Fruit fly (Drosophila melanogaster): ENCODE results near the gene eIF2Bbeta.

eIF2Bbeta gene

DNA sequence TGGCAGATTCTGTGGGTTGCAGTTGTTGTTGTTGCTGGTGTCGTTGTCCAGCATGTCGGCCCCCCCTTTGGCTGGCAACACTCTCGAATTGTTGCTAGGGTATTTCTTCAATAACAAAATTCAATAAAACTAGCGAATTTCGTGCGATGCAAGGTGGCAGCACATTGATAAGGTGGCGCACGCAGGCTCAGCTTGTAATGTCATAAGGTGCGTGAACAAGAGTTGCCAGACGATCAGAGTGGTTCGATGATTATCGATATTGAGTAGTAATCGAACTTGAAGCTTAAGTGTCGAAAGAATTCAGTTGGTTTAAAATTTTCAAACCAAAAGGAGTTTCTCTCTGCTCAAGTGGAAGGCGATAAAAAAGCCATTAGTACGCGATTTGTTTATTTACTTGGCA is 15.8 kb downstream of the eIF2Bbeta start, which contains the start of gene CG2701 (continued):
- TF ChIP-seq gem (tag; optimal IDR thresholded peaks at IDR 0.05) (no peak), CHES-1-like (GFP tag; optimal IDR thresholded peaks at IDR 0.05) (peak; percentile 33), seq (GFP tag; IDR thresholded peaks at IDR 0.05) (no peak), CG8290 (GFP tag; optimal IDR thresholded peaks at IDR 0.05) (no peak), CG8290 (tag; optimal IDR thresholded peaks at IDR 0.05) (no peak), H15 (GFP tag; IDR thresholded peaks at IDR 0.05) (no peak), otp (GFP tag; IDR thresholded peaks at IDR 0.05) (no peak), Mad (GFP tag; optimal IDR thresholded peaks at IDR 0.05) (no peak), Dfd (GFP tag; optimal IDR thresholded peaks at IDR 0.05) (no peak), vfl (GFP tag; optimal IDR thresholded peaks at IDR 0.05) (no peak), CG2202 (tag; optimal IDR thresholded peaks at IDR 0.05) (no peak), eyg (GFP tag; optimal IDR thresholded peaks at IDR 0.05) (no peak), ATbp (GFP tag; optimal IDR thresholded peaks at IDR 0.05) (no peak), CG12659 (GFP tag; optimal IDR thresholded peaks at IDR 0.05) (peak; percentile 32), bigmax (GFP tag; optimal IDR thresholded peaks at IDR 0.05) (no peak), CG11723 (GFP tag; optimal IDR thresholded peaks at IDR 0.05) (no peak), tin (GFP tag; optimal IDR thresholded peaks at IDR 0.05) (peak; percentile 36), tap (tag; optimal IDR thresholded peaks at IDR 0.05) (no peak), CG8478 (optimal IDR thresholded peaks at IDR 0.05) (no peak), exex (tag; optimal IDR thresholded peaks at IDR 0.05) (no peak), CTCF (GFP tag; optimal IDR thresholded peaks at IDR 0.05) (peak; percentile 2), gsb (GFP tag; IDR thresholded peaks at IDR 0.05) (no peak), CG17385 (GFP tag; optimal IDR thresholded peaks at IDR 0.05) (no peak), Bteb2 (GFP tag; optimal IDR thresholded peaks at IDR 0.05) (no peak), CG11504 (tag; optimal IDR thresholded peaks at IDR 0.05) (no peak), CG18619 (GFP tag; optimal IDR thresholded peaks at IDR 0.05) (no peak), croc (GFP tag; conservative IDR thresholded peaks at IDR 0.05) (no peak), dan (GFP tag; IDR thresholded peaks at IDR 0.05) (no peak), toy (GFP tag; IDR thresholded peaks at IDR 0.05) (no peak), Dek (tag; optimal IDR thresholded peaks at IDR 0.05) (no peak), pho (GFP tag; optimal IDR thresholded peaks at IDR 0.05) (peak; percentile 4), Myb (GFP tag; optimal IDR thresholded peaks at IDR 0.05) (peak; percentile 94), dimm (GFP tag; IDR thresholded peaks at IDR 0.05) (no peak), bsh (GFP tag; optimal IDR thresholded peaks at IDR 0.05) (no peak), vnd (GFP tag; IDR thresholded peaks at IDR 0.05; ENCODE audit: partially characterized antibody) (peak; percentile 54; the same call in 2 of the 3 replicates), row (GFP tag; IDR thresholded peaks at IDR 0.05) (peak; percentile 65), Ets97D (GFP tag; optimal IDR thresholded peaks at IDR 0.05) (peak; percentile 56), Dref (GFP tag; IDR thresholded peaks at IDR 0.05) (peak; percentile 92), dati (GFP tag; IDR thresholded peaks at IDR 0.05) (no peak), Nf-YB (GFP tag; optimal IDR thresholded peaks at IDR 0.05) (no peak), C15 (GFP tag; IDR thresholded peaks at IDR 0.05) (no peak), nmo (GFP tag; optimal IDR thresholded peaks at IDR 0.05) (peak; percentile 13), Hr51 (GFP tag; optimal IDR thresholded peaks at IDR 0.05) (no peak), Chrac-16 (GFP tag; optimal IDR thresholded peaks at IDR 0.05) (no peak), E2f2 (GFP tag; IDR thresholded peaks at IDR 0.05) (peak; percentile 77), CG17912 (GFP tag; optimal IDR thresholded peaks at IDR 0.05) (no peak), twi (tag; optimal IDR thresholded peaks at IDR 0.05) (no peak), CG17186 (GFP tag; optimal IDR thresholded peaks at IDR 0.05) (peak; percentile 81), Six4 (GFP tag; optimal IDR thresholded peaks at IDR 0.05) (no peak), B-H2 (GFP tag; optimal IDR thresholded peaks at IDR 0.05) (no peak), gce (GFP tag; IDR thresholded peaks at IDR 0.05) (no peak), Dip3 (GFP tag; optimal IDR thresholded peaks at IDR 0.05) (peak; percentile 24), emc (GFP tag; optimal IDR thresholded peaks at IDR 0.05) (no peak), Ptx1 (GFP tag; IDR thresholded peaks at IDR 0.05) (no peak)
